Fruit fly (Drosophila melanogaster) whole organism, embryonic: ENCODE data around the gene CG16736.
A peak's percentile ranks its signal among the peaks of the same experiment; 100 is the strongest.

Experiments
- Aef1 ChIP-seq: fragments of 200-800 bp; sonication (Bioruptor generic); IDR thresholded peaks from 3 replicates; pipeline ENCODE4 v1.3.6; 2022; ENCODE audit warnings: missing biosample characterization, missing genetic modification characterization
- CG16815 ChIP-seq: fragments of 200-800 bp; sonication (Bioruptor generic); optimal IDR thresholded peaks from 3 replicates; lab custom pipeline; 2017; ENCODE audit warnings: missing biosample characterization, mild to moderate bottlenecking, missing genetic modification characterization
- CG3281 ChIP-seq: fragments of 200-800 bp; sonication (Bioruptor generic); optimal IDR thresholded peaks from 3 replicates; lab custom pipeline; 2017; ENCODE audit warnings: missing biosample characterization, mild to moderate bottlenecking, missing genetic modification characterization
- Dll ChIP-seq: fragments of 200-800 bp; sonication (Bioruptor generic); IDR thresholded peaks from 4 replicates; pipeline ENCODE4 v1.3.6; 2022; ENCODE audit warnings: missing biosample characterization, missing genetic modification characterization; ENCODE audit not compliant: partially characterized antibody
- dysf ChIP-seq: fragments of 200-800 bp; sonication (Bioruptor generic); IDR thresholded peaks from 3 replicates; pipeline ENCODE4 v1.3.6; 2022; ENCODE audit warnings: missing biosample characterization, missing genetic modification characterization
- gt ChIP-seq: fragments of 200-800 bp; sonication (Bioruptor generic); IDR thresholded peaks from 2 replicates; pipeline ENCODE4 v1.3.6; 2022; ENCODE audit warnings: missing biosample characterization, missing genetic modification characterization
- jumu ChIP-seq: fragments of 200-800 bp; sonication (Bioruptor generic); optimal IDR thresholded peaks from 3 replicates; lab custom pipeline; 2016; ENCODE audit warnings: missing biosample characterization, missing genetic modification characterization
- lab ChIP-seq: fragments of 200-800 bp; sonication (Bioruptor generic); optimal IDR thresholded peaks from 3 replicates; lab custom pipeline; 2017; ENCODE audit warnings: missing biosample characterization, missing genetic modification characterization, mild to moderate bottlenecking, moderate library complexity, missing genetic modification reagents

dm6 chr3R:9213029-9213428 lies 44.5 kb downstream of the CG16736 start:
- no peak for TF ChIP-seq jumu (GFP tag; lab: Kevin White, UChicago)
- no peak for TF ChIP-seq Aef1 (GFP tag; lab: Robert Waterston, UW)
- no peak for TF ChIP-seq lab (GFP tag; lab: Kevin White, UChicago)
- TF ChIP-seq CG16815 (GFP tag; lab: Kevin White, UChicago): no peak
- no peak for TF ChIP-seq CG3281
- TF ChIP-seq Dll (GFP tag; lab: Robert Waterston, UW): no peak
- 0 out of 3 replicates have a peak, but pooled peaks have one; percentile 28 for TF ChIP-seq dysf (GFP tag; lab: Robert Waterston, UW)
- TF ChIP-seq gt (GFP tag; lab: Robert Waterston, UW): no peak
